Fruit fly (Drosophila melanogaster): ENCODE data around the gene SmB.
A peak's percentile ranks its signal among the peaks of the same experiment; 100 is the strongest.

The SmB gene

DNA sequence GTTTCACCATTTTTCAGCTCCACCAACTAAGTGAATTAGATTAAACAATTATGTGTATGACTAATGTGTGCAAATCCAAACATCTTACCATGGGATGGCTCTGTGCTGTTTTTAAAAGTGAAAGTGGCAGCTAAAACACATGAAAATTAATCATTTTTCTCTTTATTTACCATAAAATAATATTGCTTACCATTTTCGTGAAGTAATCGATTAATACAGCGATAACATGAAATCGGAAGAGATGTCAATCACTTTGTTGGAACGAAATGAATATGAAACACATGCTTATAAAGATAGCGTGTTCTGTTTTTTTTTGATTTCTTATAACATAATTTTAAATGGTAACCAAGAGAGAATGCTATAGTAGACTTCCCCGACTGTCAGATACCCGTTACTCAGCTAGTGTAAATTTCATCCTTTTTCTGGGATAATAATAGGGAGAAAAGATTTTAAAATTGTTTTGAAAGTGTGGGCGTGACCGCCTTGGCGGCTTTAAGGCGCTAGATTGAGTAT is 22.6 kb downstream of the SmB start (continued):
- TF ChIP-seq CG1603 (tag; optimal IDR thresholded peaks at IDR 0.05): peak; percentile 91
- TF ChIP-seq CG30020 (tag; optimal IDR thresholded peaks at IDR 0.05): peak; percentile 95
- TF ChIP-seq unc-4 (GFP tag; IDR thresholded peaks at IDR 0.05; ENCODE audit: partially characterized antibody): peak; percentile 56; the same call in 1 of the 2 replicates
- no peak for TF ChIP-seq CG6175 (GFP tag; IDR thresholded peaks at IDR 0.05)
- TF ChIP-seq Optix (GFP tag; IDR thresholded peaks at IDR 0.05): no peak
- peak; percentile 44; the same call in 2 of the 3 replicates for TF ChIP-seq CG34224 (GFP tag; IDR thresholded peaks at IDR 0.05; ENCODE audit: partially characterized antibody)
- no peak for TF ChIP-seq kay (GFP tag; optimal IDR thresholded peaks at IDR 0.05)
- TF ChIP-seq sqz (GFP tag; optimal IDR thresholded peaks at IDR 0.05): no peak
- TF ChIP-seq CG4854 (GFP tag; optimal IDR thresholded peaks at IDR 0.05): no peak
- TF ChIP-seq esg (GFP tag; conservative IDR thresholded peaks at IDR 0.05): no peak
- TF ChIP-seq phol (tag; optimal IDR thresholded peaks at IDR 0.05): peak; percentile 13
- peak; percentile 45 for TF ChIP-seq YL-1 (GFP tag; optimal IDR thresholded peaks at IDR 0.05)
- TF ChIP-seq crc (GFP tag; optimal IDR thresholded peaks at IDR 0.05): no peak
- peak; percentile 63 for TF ChIP-seq Dll (GFP tag; IDR thresholded peaks at IDR 0.05; ENCODE audit: partially characterized antibody)
- TF ChIP-seq repo (GFP tag; optimal IDR thresholded peaks at IDR 0.05): no peak
- TF ChIP-seq lab (GFP tag; optimal IDR thresholded peaks at IDR 0.05): no peak
- TF ChIP-seq kah (GFP tag; optimal IDR thresholded peaks at IDR 0.05): no peak
- TF ChIP-seq TFAM (GFP tag; optimal IDR thresholded peaks at IDR 0.05): no peak
- TF ChIP-seq en (GFP tag; optimal IDR thresholded peaks at IDR 0.05): no peak
- TF ChIP-seq Med (GFP tag): peak; percentile 59
- TF ChIP-seq Dfd (GFP tag; optimal IDR thresholded peaks at IDR 0.05): no peak
- peak; percentile 91 for TF ChIP-seq sens (GFP tag)
- TF ChIP-seq Sox100B (GFP tag; optimal IDR thresholded peaks at IDR 0.05): peak; percentile 3
- peak; percentile 16 for TF ChIP-seq CG2712 (tag; optimal IDR thresholded peaks at IDR 0.05)
- TF ChIP-seq CG17802 (tag; optimal IDR thresholded peaks at IDR 0.05): peak; percentile 25
- TF ChIP-seq CG10267 (tag; optimal IDR thresholded peaks at IDR 0.05): peak; percentile 15
- no peak for TF ChIP-seq CG1602 (GFP tag; optimal IDR thresholded peaks at IDR 0.05)
- TF ChIP-seq Scr (GFP tag; IDR thresholded peaks at IDR 0.05; ENCODE audit: partially characterized antibody): peak; percentile 63
- TF ChIP-seq wek (GFP tag; optimal IDR thresholded peaks at IDR 0.05): no peak
- TF ChIP-seq slou (GFP tag; optimal IDR thresholded peaks at IDR 0.05): no peak
- TF ChIP-seq Bgb (GFP tag; IDR thresholded peaks at IDR 0.05; ENCODE audit: partially characterized antibody): no peak
- peak; percentile 27 for TF ChIP-seq Ets97D (GFP tag; optimal IDR thresholded peaks at IDR 0.05)
- no peak for TF ChIP-seq Dip3 (GFP tag; optimal IDR thresholded peaks at IDR 0.05)
- peak in 1 of 2 experiments; percentile 61 for TF ChIP-seq eve (GFP tag; optimal IDR thresholded peaks at IDR 0.05)
- peak; percentile 62 for TF ChIP-seq CG13287 (GFP tag; IDR thresholded peaks at IDR 0.05; ENCODE audit: partially characterized antibody)
- peak; percentile 32; the same call in 1 of the 3 replicates for TF ChIP-seq CG6791 (GFP tag; IDR thresholded peaks at IDR 0.05; ENCODE audit: partially characterized antibody)
- peak; percentile 95 for TF ChIP-seq CG3065 (GFP tag; optimal IDR thresholded peaks at IDR 0.05)
- TF ChIP-seq CG14710 (tag; optimal IDR thresholded peaks at IDR 0.05): peak; percentile 1
- TF ChIP-seq ATbp (GFP tag; optimal IDR thresholded peaks at IDR 0.05): no peak
- no peak for TF ChIP-seq Hr78 (GFP tag; optimal IDR thresholded peaks at IDR 0.05)
- TF ChIP-seq insv (GFP tag; optimal IDR thresholded peaks at IDR 0.05): no peak
- peak; percentile 54 for TF ChIP-seq Sry-β (GFP tag; optimal IDR thresholded peaks at IDR 0.05)
- peak; percentile 54 for TF ChIP-seq MESR4 (GFP tag; optimal IDR thresholded peaks at IDR 0.05)
- TF ChIP-seq Usf (GFP tag; optimal IDR thresholded peaks at IDR 0.05): no peak
- no peak for TF ChIP-seq CG4730 (GFP tag; IDR thresholded peaks at IDR 0.05)
- no peak for TF ChIP-seq gce (GFP tag; IDR thresholded peaks at IDR 0.05)
- TF ChIP-seq CG2116 (GFP tag; optimal IDR thresholded peaks at IDR 0.05): peak; percentile 72
- TF ChIP-seq CG7928 (GFP tag; optimal IDR thresholded peaks at IDR 0.05): no peak
- no peak for TF ChIP-seq gsb-n (tag; optimal IDR thresholded peaks at IDR 0.05)
